Worm (Caenorhabditis elegans): Measurements from ENCODE around the gene C07A4.3.

The C07A4.3 gene

DNA sequence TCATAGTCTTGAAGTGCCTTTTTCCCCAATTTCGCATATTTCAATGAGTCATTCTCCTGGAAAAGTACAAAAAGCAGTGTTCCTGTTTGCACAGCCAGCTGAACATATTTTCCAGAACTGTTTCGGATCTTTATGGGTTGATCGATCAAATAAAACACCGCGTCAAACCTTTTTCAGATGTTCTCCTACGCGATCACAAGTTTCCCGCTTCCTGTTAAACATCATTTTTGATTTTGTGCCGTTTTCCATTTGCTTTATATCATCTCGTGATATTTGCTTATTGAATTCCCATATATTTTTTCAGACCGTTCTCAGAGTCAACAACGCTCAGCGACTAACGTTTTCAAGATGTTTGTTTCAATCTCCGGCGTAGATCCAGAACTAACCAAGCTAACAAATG, at the start of gene C07A4.3:
C07A4.3 (plus strand) TSS at position 301 of the 400 bp plus-strand sequence.
- no peak for TF ChIP-seq pat-9 (tag; optimal IDR thresholded peaks at IDR 0.05)
- no peak for TF ChIP-seq ceh-14 (tag; optimal IDR thresholded peaks at IDR 0.05)
- no peak for TF ChIP-seq pqm-1 (tag; optimal IDR thresholded peaks at IDR 0.05)
- no peak for TF ChIP-seq ttx-3 (tag; optimal IDR thresholded peaks at IDR 0.05)
- TF ChIP-seq sox-4 (tag; optimal IDR thresholded peaks at IDR 0.05): no peak
- no peak for TF ChIP-seq pha-4 (tag; optimal IDR thresholded peaks at IDR 0.05)
- TF ChIP-seq odd-2 (tag; optimal IDR thresholded peaks at IDR 0.05): no peak

DNA sequence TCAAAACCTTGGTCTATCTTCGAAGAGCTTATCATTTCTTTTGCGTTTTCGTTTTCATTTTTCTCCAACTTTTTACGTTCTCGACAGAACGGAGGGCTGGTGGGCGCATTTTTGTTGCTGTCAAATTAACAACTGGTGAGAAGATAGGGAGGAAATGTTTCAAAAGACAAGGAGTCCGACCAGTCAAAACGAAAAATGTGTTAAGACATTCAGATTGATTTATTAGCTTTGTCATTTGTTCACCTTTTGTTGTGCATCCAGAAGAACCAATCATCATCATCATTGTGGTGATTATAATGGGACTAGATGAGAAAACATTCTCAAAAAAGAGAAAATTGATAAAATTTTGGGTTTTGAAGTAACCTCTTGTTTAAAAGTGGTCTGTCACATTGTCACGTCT, 44.6 kb upstream of the C07A4.3 start:
- TF ChIP-seq unc-55 (GFP tag; optimal IDR thresholded peaks at IDR 0.05): peak; percentile 45
- no peak for TF ChIP-seq ceh-31 (tag; optimal IDR thresholded peaks at IDR 0.05)

DNA sequence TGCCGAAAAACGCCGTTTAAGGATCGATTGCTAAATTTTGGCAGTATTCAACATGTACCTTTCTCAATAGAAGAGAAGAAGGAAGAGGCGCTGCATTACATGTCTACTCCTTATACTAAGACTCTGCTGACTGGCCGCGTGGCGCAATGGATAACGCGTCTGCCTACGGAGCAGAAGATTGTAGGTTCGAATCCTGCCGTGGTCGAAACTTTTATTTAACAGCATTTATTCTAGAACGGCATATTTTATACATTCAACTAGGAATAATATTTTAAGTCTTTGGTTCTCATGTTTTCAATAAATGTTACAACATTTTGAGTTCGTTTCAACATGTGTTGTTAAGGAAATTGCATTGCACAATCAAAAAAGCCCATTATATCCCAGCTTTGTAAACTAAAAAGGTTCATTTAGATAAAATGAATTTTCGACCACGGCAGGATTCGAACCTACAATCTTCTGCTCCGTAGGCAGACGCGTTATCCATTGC, 42.2 kb upstream of the C07A4.3 start:
- TF ChIP-seq fkh-6 (tag; optimal IDR thresholded peaks at IDR 0.05): peak; percentile 68
- peak; percentile 57 for TF ChIP-seq ceh-31 (tag; optimal IDR thresholded peaks at IDR 0.05)
- peak; percentile 36 for TF ChIP-seq C38D4.7 (GFP tag; optimal IDR thresholded peaks at IDR 0.05)
- peak; percentile 52 for TF ChIP-seq unc-86 (tag; optimal IDR thresholded peaks at IDR 0.05)
- TF ChIP-seq hlh-6 (tag; optimal IDR thresholded peaks at IDR 0.05): peak; percentile 56
- TF ChIP-seq odd-2 (tag; optimal IDR thresholded peaks at IDR 0.05): peak; percentile 42
- TF ChIP-seq ztf-16 (tag; optimal IDR thresholded peaks at IDR 0.05): peak; percentile 74
- peak; percentile 41 for TF ChIP-seq dve-1 (tag; optimal IDR thresholded peaks at IDR 0.05)
- TF ChIP-seq elt-2 (tag; optimal IDR thresholded peaks at IDR 0.05): peak; percentile 78
- TF ChIP-seq ceh-34 (tag; optimal IDR thresholded peaks at IDR 0.05): peak; percentile 61
- TF ChIP-seq ceh-14 (tag; optimal IDR thresholded peaks at IDR 0.05): peak; percentile 68
- peak; percentile 36 for TF ChIP-seq hlh-13 (GFP tag; optimal IDR thresholded peaks at IDR 0.05)
- TF ChIP-seq unc-3 (GFP tag; conservative IDR thresholded peaks at IDR 0.05): peak; percentile 77
- peak; percentile 21 for TF ChIP-seq unc-3 (tag; optimal IDR thresholded peaks at IDR 0.05)
- TF ChIP-seq C08G9.2 (tag; optimal IDR thresholded peaks at IDR 0.05): peak; percentile 62
- peak; percentile 59 for TF ChIP-seq lin-11 (tag; optimal IDR thresholded peaks at IDR 0.05)
- peak; percentile 67 for TF ChIP-seq nhr-232 (tag; optimal IDR thresholded peaks at IDR 0.05)
- peak; percentile 65 for TF ChIP-seq pat-9 (tag; optimal IDR thresholded peaks at IDR 0.05)
- peak; percentile 9 for TF ChIP-seq eyg-1 (tag; optimal IDR thresholded peaks at IDR 0.05)
- TF ChIP-seq F13H6.1 (tag; optimal IDR thresholded peaks at IDR 0.05): peak; percentile 42
- peak; percentile 61 for TF ChIP-seq tbx-2 (tag; optimal IDR thresholded peaks at IDR 0.05)
- peak; percentile 83 for TF ChIP-seq sdc-2 (tag; optimal IDR thresholded peaks at IDR 0.05)
- TF ChIP-seq che-1 (tag; optimal IDR thresholded peaks at IDR 0.05): peak; percentile 77
- TF ChIP-seq nfya-1 (tag; optimal IDR thresholded peaks at IDR 0.05): peak; percentile 56
- peak; percentile 59 for TF ChIP-seq madf-2 (tag; optimal IDR thresholded peaks at IDR 0.05)
- TF ChIP-seq K09A11.1 (tag; optimal IDR thresholded peaks at IDR 0.05; ENCODE audit: insufficient read depth): peak; percentile 65
- TF ChIP-seq rnt-1 (tag; optimal IDR thresholded peaks at IDR 0.05): peak; percentile 21
- TF ChIP-seq dmd-4 (tag; optimal IDR thresholded peaks at IDR 0.05; ENCODE audit: borderline replicate concordance): peak; percentile 68
- peak; percentile 28 for TF ChIP-seq ceh-18 (tag; optimal IDR thresholded peaks at IDR 0.05)
- TF ChIP-seq pag-3 (tag; optimal IDR thresholded peaks at IDR 0.05; ENCODE audit: borderline replicate concordance): peak; percentile 24
- TF ChIP-seq ref-2 (tag; optimal IDR thresholded peaks at IDR 0.05): peak; percentile 68
- TF ChIP-seq ceh-6 (GFP tag; optimal IDR thresholded peaks at IDR 0.05): peak; percentile 74
- TF ChIP-seq ceh-45 (GFP tag; IDR thresholded peaks at IDR 0.05): 0 out of 2 replicates have a peak, but pooled peaks have one; percentile 27
- TF ChIP-seq ceh-2 (tag; optimal IDR thresholded peaks at IDR 0.05): peak; percentile 56
- TF ChIP-seq sox-4 (tag; optimal IDR thresholded peaks at IDR 0.05): peak; percentile 71
- TF ChIP-seq zip-5 (tag; optimal IDR thresholded peaks at IDR 0.05): peak; percentile 41
- TF ChIP-seq gmeb-2 (tag; optimal IDR thresholded peaks at IDR 0.05): peak; percentile 78
- peak; percentile 69 for TF ChIP-seq ceh-19 (GFP tag; optimal IDR thresholded peaks at IDR 0.05)
- peak; percentile 70 for TF ChIP-seq pha-2 (tag; optimal IDR thresholded peaks at IDR 0.05)
- peak; percentile 84 for TF ChIP-seq syd-9 (tag; optimal IDR thresholded peaks at IDR 0.05)
- TF ChIP-seq unc-42 (tag; optimal IDR thresholded peaks at IDR 0.05): peak; percentile 53
- peak; percentile 23 for TF ChIP-seq K02D7.2 (tag; optimal IDR thresholded peaks at IDR 0.05)
- peak; percentile 25 for TF ChIP-seq ahr-1 (tag; optimal IDR thresholded peaks at IDR 0.05)

Measured in whole organism, late embryonic.